Worm (Caenorhabditis elegans) whole organism, L2 larva: ENCODE measurements around the gene fkb-4.

Experiments used
- R02D3.7 ChIP-seq: fragments of 150-350 bp; optimal IDR thresholded peaks from 2 replicates; lab custom pipeline; 2014; ENCODE audit warnings: missing biosample characterization, missing genetic modification characterization
- ama-1 ChIP-seq: fragments of 150-350 bp; optimal IDR thresholded peaks from 2 replicates; lab custom pipeline; 2018; ENCODE audit warnings: inconsistent platforms
- elt-3 ChIP-seq: sonication (generic microtip); optimal IDR thresholded peaks from 2 replicates; lab custom pipeline; 2017; ENCODE audit warnings: missing biosample characterization, missing genetic modification characterization
- lsy-2 ChIP-seq, 2 experiments: fragments of 150-350 bp in 1 of 2; sonication (generic microtip) in 1 of 2; optimal IDR thresholded peaks; 2 replicates each; lab custom pipeline; 2014 to 2017; ENCODE audit warnings: missing biosample characterization in 2 of 2, missing genetic modification characterization in 2 of 2
- mbf-1 ChIP-seq: sonication (generic microtip); optimal IDR thresholded peaks from 2 replicates; lab custom pipeline; 2017; ENCODE audit warnings: missing biosample characterization, missing genetic modification characterization
- nhr-11 ChIP-seq: fragments of 150-350 bp; optimal IDR thresholded peaks from 2 replicates; lab custom pipeline; 2014; ENCODE audit warnings: missing biosample characterization, missing genetic modification characterization
- nhr-237 ChIP-seq: fragments of 150-350 bp; optimal IDR thresholded peaks from 2 replicates; lab custom pipeline; 2014; ENCODE audit warnings: missing biosample characterization, missing genetic modification characterization
- unc-39 ChIP-seq: fragments of 150-350 bp; optimal IDR thresholded peaks from 2 replicates; lab custom pipeline; 2014; ENCODE audit warnings: missing biosample characterization, missing genetic modification characterization
- unc-62 ChIP-seq: fragments of 150-350 bp; optimal IDR thresholded peaks from 2 replicates; lab custom pipeline; 2014; ENCODE audit warnings: missing biosample characterization, missing genetic modification reagents, missing genetic modification characterization

DNA sequence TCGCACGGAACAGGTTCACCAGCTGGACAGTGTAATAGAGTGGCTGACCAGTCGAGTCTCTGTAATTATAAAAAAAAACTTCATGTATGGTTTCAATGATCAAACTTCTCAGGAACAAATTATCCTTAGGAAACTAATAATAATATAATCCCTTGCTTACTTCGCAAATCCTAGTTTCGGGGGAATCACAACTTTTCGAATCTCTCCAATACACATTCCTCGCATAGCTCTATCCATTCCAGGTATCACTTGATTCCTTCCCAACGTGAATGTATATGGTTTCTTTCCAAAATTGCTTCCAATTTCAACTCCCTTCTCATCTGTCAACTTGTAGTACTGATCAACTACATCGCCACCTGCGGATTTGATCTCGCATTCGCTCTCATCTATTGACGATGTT is 586 bp downstream of the fkb-4 start:
- TF ChIP-seq R02D3.7 (no peak), ama-1 (lab: Kevin White, UChicago) (no peak), lsy-2 (tag; optimal IDR thresholded peaks at IDR 0.05; lab: Kevin White, UChicago) (no peak), mbf-1 (tag; lab: Kevin White, UChicago) (no peak), unc-62 (GFP tag; lab: Kevin White, UChicago) (no peak), elt-3 (tag; lab: Kevin White, UChicago) (no peak), unc-39 (no peak), nhr-11 (no peak), nhr-237 (no peak)
